Worm (Caenorhabditis elegans) whole organism, mixed stage, embryonic: ENCODE results near the gene W08G11.1.

Experiments
- M03D4.4 ChIP-seq: sonication (generic microtip); optimal IDR thresholded peaks from 2 replicates; lab custom pipeline; 2017; ENCODE audit warnings: mild to moderate bottlenecking, missing genetic modification characterization, missing compliant biosample characterization
- bed-3 ChIP-seq: fragments of 200-800 bp; sonication (Bioruptor generic); optimal IDR thresholded peaks from 3 replicates; lab custom pipeline; 2018; ENCODE audit warnings: mild to moderate bottlenecking, missing genetic modification characterization, moderate library complexity, missing compliant biosample characterization
- blmp-1 ChIP-seq: fragments of 150-350 bp; optimal IDR thresholded peaks from 2 replicates; lab custom pipeline; 2014; ENCODE audit warnings: missing biosample characterization, missing genetic modification characterization
- ceh-39 ChIP-seq: fragments of 150-350 bp; optimal IDR thresholded peaks from 2 replicates; lab custom pipeline; 2014; ENCODE audit warnings: missing biosample characterization, missing genetic modification characterization
- ceh-43 ChIP-seq: fragments of 200-800 bp; sonication (Bioruptor generic); optimal IDR thresholded peaks from 2 replicates; lab custom pipeline; 2018; ENCODE audit warnings: mild to moderate bottlenecking, missing genetic modification characterization, moderate library complexity, missing compliant biosample characterization
- ceh-83 ChIP-seq: fragments of 200-800 bp; sonication (Bioruptor generic); optimal IDR thresholded peaks from 2 replicates; lab custom pipeline; 2018; ENCODE audit warnings: mild to moderate bottlenecking, missing genetic modification characterization, missing compliant biosample characterization
- ces-1 ChIP-seq: fragments of 150-350 bp; optimal IDR thresholded peaks from 2 replicates; lab custom pipeline; 2014; ENCODE audit warnings: missing biosample characterization, missing genetic modification reagents, missing genetic modification characterization
- cnd-1 ChIP-seq: fragments of 200-800 bp; sonication (Bioruptor generic); optimal IDR thresholded peaks from 2 replicates; lab custom pipeline; 2018; ENCODE audit warnings: mild to moderate bottlenecking, missing genetic modification characterization, missing compliant biosample characterization
- drap-1 ChIP-seq: fragments of 200-800 bp; sonication (Bioruptor generic); optimal IDR thresholded peaks from 3 replicates; lab custom pipeline; 2018; ENCODE audit warnings: mild to moderate bottlenecking, missing genetic modification characterization, missing compliant biosample characterization
- elt-1 ChIP-seq: sonication (generic microtip); optimal IDR thresholded peaks from 2 replicates; lab custom pipeline; 2017; ENCODE audit warnings: missing genetic modification characterization, mild to moderate bottlenecking, missing compliant biosample characterization, antibody characterized with exemption, moderate library complexity, borderline replicate concordance; ENCODE audit not compliant: insufficient read depth
- elt-3 ChIP-seq: fragments of 150-350 bp; optimal IDR thresholded peaks from 2 replicates; lab custom pipeline; 2014; ENCODE audit warnings: missing biosample characterization, missing genetic modification characterization
- flh-1 ChIP-seq: fragments of 200-800 bp; sonication (Bioruptor generic); optimal IDR thresholded peaks from 2 replicates; lab custom pipeline; 2018; ENCODE audit warnings: mild to moderate bottlenecking, missing genetic modification characterization, moderate library complexity, missing compliant biosample characterization
- ham-2 ChIP-seq: fragments of 200-800 bp; sonication (Bioruptor generic); optimal IDR thresholded peaks from 2 replicates; lab custom pipeline; 2018; ENCODE audit warnings: mild to moderate bottlenecking, missing genetic modification characterization, missing compliant biosample characterization
- hlh-1 ChIP-seq: fragments of 150-350 bp; optimal IDR thresholded peaks from 2 replicates; lab custom pipeline; 2014; ENCODE audit warnings: missing biosample characterization, missing genetic modification reagents, missing genetic modification characterization
- lin-13 ChIP-seq: fragments of 150-350 bp; optimal IDR thresholded peaks from 2 replicates; lab custom pipeline; 2014; ENCODE audit warnings: missing biosample characterization, missing genetic modification characterization
- lin-32 ChIP-seq: fragments of 200-800 bp; sonication (Bioruptor generic); optimal IDR thresholded peaks from 2 replicates; lab custom pipeline; 2018; ENCODE audit warnings: mild to moderate bottlenecking, missing genetic modification characterization, missing compliant biosample characterization
- lsy-2 ChIP-seq: fragments of 150-350 bp; optimal IDR thresholded peaks from 2 replicates; lab custom pipeline; 2014; ENCODE audit warnings: missing biosample characterization, missing genetic modification characterization
- mab-5 ChIP-seq: fragments of 150-350 bp; optimal IDR thresholded peaks from 2 replicates; lab custom pipeline; 2014; ENCODE audit warnings: missing biosample characterization, missing genetic modification characterization
- mep-1 ChIP-seq: fragments of 150-350 bp; optimal IDR thresholded peaks from 2 replicates; lab custom pipeline; 2017; ENCODE audit warnings: missing biosample characterization, missing genetic modification reagents, missing genetic modification characterization, inconsistent platforms
- mls-2 ChIP-seq: sonication (generic microtip); optimal IDR thresholded peaks from 2 replicates; lab custom pipeline; 2016; ENCODE audit warnings: mild to moderate bottlenecking, missing genetic modification characterization, moderate library complexity, missing compliant biosample characterization
- nhr-12 ChIP-seq: fragments of 150-350 bp; optimal IDR thresholded peaks from 2 replicates; lab custom pipeline; 2014; ENCODE audit warnings: missing biosample characterization, missing genetic modification characterization
- nhr-2 ChIP-seq: fragments of 150-350 bp; optimal IDR thresholded peaks from 2 replicates; lab custom pipeline; 2014; ENCODE audit warnings: missing biosample characterization, missing genetic modification characterization
- nhr-237 ChIP-seq: fragments of 150-350 bp; optimal IDR thresholded peaks from 2 replicates; lab custom pipeline; 2014; ENCODE audit warnings: missing biosample characterization, missing genetic modification characterization
- nhr-28 ChIP-seq: fragments of 150-350 bp; optimal IDR thresholded peaks from 2 replicates; lab custom pipeline; 2014; ENCODE audit warnings: missing biosample characterization, missing genetic modification characterization
- nhr-76 ChIP-seq: sonication (generic microtip); optimal IDR thresholded peaks from 2 replicates; lab custom pipeline; 2017; ENCODE audit warnings: missing biosample characterization, missing genetic modification characterization
- pha-4 ChIP-seq: fragments of 150-350 bp; optimal IDR thresholded peaks from 2 replicates; lab custom pipeline; 2018; ENCODE audit warnings: missing biosample characterization, missing genetic modification reagents, missing genetic modification characterization
- sem-2 ChIP-seq: fragments of 200-800 bp; sonication (Bioruptor generic); optimal IDR thresholded peaks from 2 replicates; lab custom pipeline; 2018; ENCODE audit warnings: mild to moderate bottlenecking, missing genetic modification characterization, missing compliant biosample characterization
- snpc-4 ChIP-seq: fragments of 150-350 bp; optimal IDR thresholded peaks from 2 replicates; lab custom pipeline; 2014; ENCODE audit warnings: missing biosample characterization, missing genetic modification characterization
- sptf-1 ChIP-seq: sonication (generic microtip); optimal IDR thresholded peaks from 2 replicates; lab custom pipeline; 2017; ENCODE audit warnings: mild to moderate bottlenecking, missing genetic modification characterization, moderate library complexity, missing compliant biosample characterization
- tbx-8 ChIP-seq: fragments of 200-800 bp; sonication (Bioruptor generic); optimal IDR thresholded peaks from 2 replicates; lab custom pipeline; 2018; ENCODE audit warnings: mild to moderate bottlenecking, missing genetic modification characterization, moderate library complexity, missing compliant biosample characterization
- unc-120 ChIP-seq: sonication (generic microtip); optimal IDR thresholded peaks from 2 replicates; lab custom pipeline; 2017; ENCODE audit warnings: missing genetic modification characterization, missing compliant biosample characterization; ENCODE audit not compliant: poor library complexity, severe bottlenecking
- unc-39 ChIP-seq: fragments of 150-350 bp; optimal IDR thresholded peaks from 2 replicates; lab custom pipeline; 2014; ENCODE audit warnings: missing biosample characterization, missing genetic modification characterization
- unc-62 ChIP-seq: fragments of 150-350 bp; optimal IDR thresholded peaks from 2 replicates; lab custom pipeline; 2014; ENCODE audit warnings: missing biosample characterization, missing genetic modification reagents, missing genetic modification characterization
- zip-8 ChIP-seq: fragments of 150-350 bp; optimal IDR thresholded peaks from 2 replicates; lab custom pipeline; 2014; ENCODE audit warnings: missing biosample characterization, missing genetic modification characterization
- ztf-11 ChIP-seq: fragments of 150-350 bp; optimal IDR thresholded peaks from 2 replicates; lab custom pipeline; 2014; ENCODE audit warnings: missing biosample characterization, missing genetic modification characterization

The W08G11.1 gene

ce11 chrV:16357253-16357652 is 10.4 kb downstream of the W08G11.1 start, which contains the start of gene pptr-1:
Gene pptr-1 (plus strand): TSS chrV:16357521.
- TF ChIP-seq nhr-237 (tag; lab: Kevin White, UChicago) (no peak), elt-3 (tag; lab: Kevin White, UChicago) (peak; percentile 5), blmp-1 (tag; lab: Kevin White, UChicago) (peak; percentile 47), bed-3 (GFP tag; lab: Kevin White, UChicago) (no peak), unc-39 (tag; lab: Kevin White, UChicago) (no peak)

ce11 chrV:16361350-16361749 is 14.5 kb downstream of the W08G11.1 start:
- TF ChIP-seq zip-8 (tag; lab: Kevin White, UChicago) (no peak), ham-2 (GFP tag; lab: Kevin White, UChicago) (no peak), cnd-1 (tag; lab: Kevin White, UChicago) (no peak)

- no peak for TF ChIP-seq lin-13 (tag; lab: Kevin White, UChicago)
- no peak for TF ChIP-seq sem-2
Observed at ce11 chrV:16367575-16367974, 20.7 kb downstream of the W08G11.1 start, which contains the start of gene W08G11.3. Gene W08G11.3 (plus strand): TSS chrV:16367681.

ce11 chrV:16368143-16368542 is 21.3 kb downstream of the W08G11.1 start:
- TF ChIP-seq ham-2 (GFP tag; lab: Kevin White, UChicago) = no peak
- no peak for TF ChIP-seq lin-32 (GFP tag; lab: Kevin White, UChicago)
- TF ChIP-seq zip-8 (tag; lab: Kevin White, UChicago) = no peak
- no peak for TF ChIP-seq tbx-8 (GFP tag; lab: Kevin White, UChicago)
- TF ChIP-seq nhr-237 (tag; lab: Kevin White, UChicago) = no peak
- no peak for TF ChIP-seq cnd-1 (tag; lab: Kevin White, UChicago)
- TF ChIP-seq unc-62 (GFP tag; lab: Kevin White, UChicago) = no peak
- TF ChIP-seq lsy-2 (tag; lab: Kevin White, UChicago) = no peak
- no peak for TF ChIP-seq nhr-76 (tag; lab: Kevin White, UChicago)
- TF ChIP-seq bed-3 (GFP tag; lab: Kevin White, UChicago) = no peak
- no peak for TF ChIP-seq unc-120 (tag; lab: Kevin White, UChicago)

- no peak for TF ChIP-seq snpc-4
- peak; percentile 25 for TF ChIP-seq lin-13 (tag; lab: Kevin White, UChicago)
- TF ChIP-seq nhr-28 (tag; lab: Kevin White, UChicago) = no peak
- TF ChIP-seq elt-3 (tag; lab: Kevin White, UChicago) = no peak
- TF ChIP-seq lin-32 (GFP tag; lab: Kevin White, UChicago) = peak; percentile 62
- TF ChIP-seq pha-4 (tag; lab: Kevin White, UChicago) = peak; percentile 48
- no peak for TF ChIP-seq blmp-1 (tag; lab: Kevin White, UChicago)
- TF ChIP-seq elt-1 = no peak
- TF ChIP-seq lsy-2 (tag; lab: Kevin White, UChicago) = no peak
- no peak for TF ChIP-seq ztf-11
- TF ChIP-seq ceh-39 (tag; lab: Kevin White, UChicago) = no peak
- no peak for TF ChIP-seq unc-62 (GFP tag; lab: Kevin White, UChicago)
- no peak for TF ChIP-seq nhr-237 (tag; lab: Kevin White, UChicago)
- no peak for TF ChIP-seq zip-8 (tag; lab: Kevin White, UChicago)
- TF ChIP-seq nhr-2 = no peak
- peak; percentile 57 for TF ChIP-seq ham-2 (GFP tag; lab: Kevin White, UChicago)
- no peak for TF ChIP-seq nhr-76 (tag; lab: Kevin White, UChicago)
- peak; percentile 82 for TF ChIP-seq mls-2 (tag; lab: Kevin White, UChicago)
- no peak for TF ChIP-seq unc-39 (tag; lab: Kevin White, UChicago)
- TF ChIP-seq drap-1 (GFP tag; lab: Kevin White, UChicago) = peak; percentile 78
- TF ChIP-seq mep-1 = no peak
- peak; percentile 53 for TF ChIP-seq tbx-8 (GFP tag; lab: Kevin White, UChicago)
- TF ChIP-seq M03D4.4 (tag; lab: Kevin White, UChicago) = peak; percentile 76
- peak; percentile 73 for TF ChIP-seq sem-2
- peak; percentile 21 for TF ChIP-seq hlh-1 (tag; lab: Kevin White, UChicago)
- TF ChIP-seq ceh-43 = peak; percentile 57
- TF ChIP-seq ces-1 (GFP tag; lab: Kevin White, UChicago) = no peak
- TF ChIP-seq nhr-12 = no peak
- peak; percentile 84 for TF ChIP-seq cnd-1 (tag; lab: Kevin White, UChicago)
- peak; percentile 76 for TF ChIP-seq ceh-83
- TF ChIP-seq mab-5 = no peak
- TF ChIP-seq bed-3 (GFP tag; lab: Kevin White, UChicago) = peak; percentile 60
- TF ChIP-seq flh-1 (GFP tag; lab: Kevin White, UChicago) = peak; percentile 41
- peak; percentile 54 for TF ChIP-seq unc-120 (tag; lab: Kevin White, UChicago)
- peak; percentile 85 for TF ChIP-seq sptf-1 (tag; lab: Kevin White, UChicago)
- TF ChIP-seq, all 35 proteins: peak for 17
Observed at ce11 chrV:16370039-16370438, 23.2 kb downstream of the W08G11.1 start.
